Worm (Caenorhabditis elegans) whole organism, mixed stage, embryonic: ENCODE results near the gene tkt-1.

Source experiments
- M03D4.4 ChIP-seq: sonication (generic microtip); optimal IDR thresholded peaks from 2 replicates; lab custom pipeline; 2017; ENCODE audit warnings: mild to moderate bottlenecking, missing genetic modification characterization, missing compliant biosample characterization
- bed-3 ChIP-seq: fragments of 200-800 bp; sonication (Bioruptor generic); optimal IDR thresholded peaks from 3 replicates; lab custom pipeline; 2018; ENCODE audit warnings: mild to moderate bottlenecking, missing genetic modification characterization, moderate library complexity, missing compliant biosample characterization
- blmp-1 ChIP-seq: fragments of 150-350 bp; optimal IDR thresholded peaks from 2 replicates; lab custom pipeline; 2014; ENCODE audit warnings: missing biosample characterization, missing genetic modification characterization
- ceh-39 ChIP-seq: fragments of 150-350 bp; optimal IDR thresholded peaks from 2 replicates; lab custom pipeline; 2014; ENCODE audit warnings: missing biosample characterization, missing genetic modification characterization
- ceh-43 ChIP-seq: fragments of 200-800 bp; sonication (Bioruptor generic); optimal IDR thresholded peaks from 2 replicates; lab custom pipeline; 2018; ENCODE audit warnings: mild to moderate bottlenecking, missing genetic modification characterization, moderate library complexity, missing compliant biosample characterization
- ceh-83 ChIP-seq: fragments of 200-800 bp; sonication (Bioruptor generic); optimal IDR thresholded peaks from 2 replicates; lab custom pipeline; 2018; ENCODE audit warnings: mild to moderate bottlenecking, missing genetic modification characterization, missing compliant biosample characterization
- ces-1 ChIP-seq: fragments of 150-350 bp; optimal IDR thresholded peaks from 2 replicates; lab custom pipeline; 2014; ENCODE audit warnings: missing biosample characterization, missing genetic modification reagents, missing genetic modification characterization
- cnd-1 ChIP-seq: fragments of 200-800 bp; sonication (Bioruptor generic); optimal IDR thresholded peaks from 2 replicates; lab custom pipeline; 2018; ENCODE audit warnings: mild to moderate bottlenecking, missing genetic modification characterization, missing compliant biosample characterization
- drap-1 ChIP-seq: fragments of 200-800 bp; sonication (Bioruptor generic); optimal IDR thresholded peaks from 3 replicates; lab custom pipeline; 2018; ENCODE audit warnings: mild to moderate bottlenecking, missing genetic modification characterization, missing compliant biosample characterization
- elt-1 ChIP-seq: sonication (generic microtip); optimal IDR thresholded peaks from 2 replicates; lab custom pipeline; 2017; ENCODE audit warnings: missing genetic modification characterization, mild to moderate bottlenecking, missing compliant biosample characterization, antibody characterized with exemption, moderate library complexity, borderline replicate concordance; ENCODE audit not compliant: insufficient read depth
- elt-3 ChIP-seq: fragments of 150-350 bp; optimal IDR thresholded peaks from 2 replicates; lab custom pipeline; 2014; ENCODE audit warnings: missing biosample characterization, missing genetic modification characterization
- flh-1 ChIP-seq: fragments of 200-800 bp; sonication (Bioruptor generic); optimal IDR thresholded peaks from 2 replicates; lab custom pipeline; 2018; ENCODE audit warnings: mild to moderate bottlenecking, missing genetic modification characterization, moderate library complexity, missing compliant biosample characterization
- ham-2 ChIP-seq: fragments of 200-800 bp; sonication (Bioruptor generic); optimal IDR thresholded peaks from 2 replicates; lab custom pipeline; 2018; ENCODE audit warnings: mild to moderate bottlenecking, missing genetic modification characterization, missing compliant biosample characterization
- hlh-1 ChIP-seq: fragments of 150-350 bp; optimal IDR thresholded peaks from 2 replicates; lab custom pipeline; 2014; ENCODE audit warnings: missing biosample characterization, missing genetic modification reagents, missing genetic modification characterization
- lin-13 ChIP-seq: fragments of 150-350 bp; optimal IDR thresholded peaks from 2 replicates; lab custom pipeline; 2014; ENCODE audit warnings: missing biosample characterization, missing genetic modification characterization
- lin-32 ChIP-seq: fragments of 200-800 bp; sonication (Bioruptor generic); optimal IDR thresholded peaks from 2 replicates; lab custom pipeline; 2018; ENCODE audit warnings: mild to moderate bottlenecking, missing genetic modification characterization, missing compliant biosample characterization
- lsy-2 ChIP-seq: fragments of 150-350 bp; optimal IDR thresholded peaks from 2 replicates; lab custom pipeline; 2014; ENCODE audit warnings: missing biosample characterization, missing genetic modification characterization
- mab-5 ChIP-seq: fragments of 150-350 bp; optimal IDR thresholded peaks from 2 replicates; lab custom pipeline; 2014; ENCODE audit warnings: missing biosample characterization, missing genetic modification characterization
- mep-1 ChIP-seq: fragments of 150-350 bp; optimal IDR thresholded peaks from 2 replicates; lab custom pipeline; 2017; ENCODE audit warnings: missing biosample characterization, missing genetic modification reagents, missing genetic modification characterization, inconsistent platforms
- mls-2 ChIP-seq: sonication (generic microtip); optimal IDR thresholded peaks from 2 replicates; lab custom pipeline; 2016; ENCODE audit warnings: mild to moderate bottlenecking, missing genetic modification characterization, moderate library complexity, missing compliant biosample characterization
- nhr-12 ChIP-seq: fragments of 150-350 bp; optimal IDR thresholded peaks from 2 replicates; lab custom pipeline; 2014; ENCODE audit warnings: missing biosample characterization, missing genetic modification characterization
- nhr-2 ChIP-seq: fragments of 150-350 bp; optimal IDR thresholded peaks from 2 replicates; lab custom pipeline; 2014; ENCODE audit warnings: missing biosample characterization, missing genetic modification characterization
- nhr-237 ChIP-seq: fragments of 150-350 bp; optimal IDR thresholded peaks from 2 replicates; lab custom pipeline; 2014; ENCODE audit warnings: missing biosample characterization, missing genetic modification characterization
- nhr-28 ChIP-seq: fragments of 150-350 bp; optimal IDR thresholded peaks from 2 replicates; lab custom pipeline; 2014; ENCODE audit warnings: missing biosample characterization, missing genetic modification characterization
- nhr-76 ChIP-seq: sonication (generic microtip); optimal IDR thresholded peaks from 2 replicates; lab custom pipeline; 2017; ENCODE audit warnings: missing biosample characterization, missing genetic modification characterization
- pha-4 ChIP-seq: fragments of 150-350 bp; optimal IDR thresholded peaks from 2 replicates; lab custom pipeline; 2018; ENCODE audit warnings: missing biosample characterization, missing genetic modification reagents, missing genetic modification characterization
- sem-2 ChIP-seq: fragments of 200-800 bp; sonication (Bioruptor generic); optimal IDR thresholded peaks from 2 replicates; lab custom pipeline; 2018; ENCODE audit warnings: mild to moderate bottlenecking, missing genetic modification characterization, missing compliant biosample characterization
- snpc-4 ChIP-seq: fragments of 150-350 bp; optimal IDR thresholded peaks from 2 replicates; lab custom pipeline; 2014; ENCODE audit warnings: missing biosample characterization, missing genetic modification characterization
- sptf-1 ChIP-seq: sonication (generic microtip); optimal IDR thresholded peaks from 2 replicates; lab custom pipeline; 2017; ENCODE audit warnings: mild to moderate bottlenecking, missing genetic modification characterization, moderate library complexity, missing compliant biosample characterization
- tbx-8 ChIP-seq: fragments of 200-800 bp; sonication (Bioruptor generic); optimal IDR thresholded peaks from 2 replicates; lab custom pipeline; 2018; ENCODE audit warnings: mild to moderate bottlenecking, missing genetic modification characterization, moderate library complexity, missing compliant biosample characterization
- unc-120 ChIP-seq: sonication (generic microtip); optimal IDR thresholded peaks from 2 replicates; lab custom pipeline; 2017; ENCODE audit warnings: missing genetic modification characterization, missing compliant biosample characterization; ENCODE audit not compliant: poor library complexity, severe bottlenecking
- unc-39 ChIP-seq: fragments of 150-350 bp; optimal IDR thresholded peaks from 2 replicates; lab custom pipeline; 2014; ENCODE audit warnings: missing biosample characterization, missing genetic modification characterization
- unc-62 ChIP-seq: fragments of 150-350 bp; optimal IDR thresholded peaks from 2 replicates; lab custom pipeline; 2014; ENCODE audit warnings: missing biosample characterization, missing genetic modification reagents, missing genetic modification characterization
- zip-8 ChIP-seq: fragments of 150-350 bp; optimal IDR thresholded peaks from 2 replicates; lab custom pipeline; 2014; ENCODE audit warnings: missing biosample characterization, missing genetic modification characterization
- ztf-11 ChIP-seq: fragments of 150-350 bp; optimal IDR thresholded peaks from 2 replicates; lab custom pipeline; 2014; ENCODE audit warnings: missing biosample characterization, missing genetic modification characterization

Gene tkt-1

ce11 chrIV:10251261-10251660 lies 7.8 kb downstream of the tkt-1 start:
- TF ChIP-seq ham-2 (GFP tag; lab: Kevin White, UChicago) (no peak), nhr-2 (no peak), unc-120 (tag; lab: Kevin White, UChicago) (no peak), nhr-28 (tag; lab: Kevin White, UChicago) (no peak), nhr-12 (tag; lab: Kevin White, UChicago) (no peak), elt-3 (tag; lab: Kevin White, UChicago) (no peak), mab-5 (tag; lab: Kevin White, UChicago) (no peak), hlh-1 (tag; lab: Kevin White, UChicago) (no peak), tbx-8 (no peak), sem-2 (no peak), ztf-11 (no peak), zip-8 (tag; lab: Kevin White, UChicago) (no peak), flh-1 (GFP tag; lab: Kevin White, UChicago) (no peak), lsy-2 (tag; lab: Kevin White, UChicago) (no peak), ces-1 (GFP tag; lab: Kevin White, UChicago) (no peak), pha-4 (tag; lab: Kevin White, UChicago) (no peak), nhr-76 (no peak), blmp-1 (tag; lab: Kevin White, UChicago) (no peak)

- peak; percentile 74 for TF ChIP-seq nhr-2
- no peak for TF ChIP-seq ceh-83 (GFP tag; lab: Kevin White, UChicago)
- TF ChIP-seq elt-1 (tag; lab: Kevin White, UChicago): peak; percentile 57
- TF ChIP-seq, all 35 proteins: peak for 2
Observed at ce11 chrIV:10251764-10252163, 8.4 kb downstream of the tkt-1 start.

- TF ChIP-seq sem-2: no peak
- peak; percentile 84 for TF ChIP-seq unc-120 (tag; lab: Kevin White, UChicago)
- TF ChIP-seq lin-13 (tag; lab: Kevin White, UChicago): no peak
- no peak for TF ChIP-seq pha-4 (tag; lab: Kevin White, UChicago)
- no peak for TF ChIP-seq zip-8 (tag; lab: Kevin White, UChicago)
- TF ChIP-seq nhr-28 (tag; lab: Kevin White, UChicago): no peak
- TF ChIP-seq drap-1 (GFP tag; lab: Kevin White, UChicago): no peak
- no peak for TF ChIP-seq elt-1 (tag; lab: Kevin White, UChicago)
- TF ChIP-seq flh-1 (GFP tag; lab: Kevin White, UChicago): no peak
- no peak for TF ChIP-seq M03D4.4
- no peak for TF ChIP-seq ztf-11
- TF ChIP-seq blmp-1 (tag; lab: Kevin White, UChicago): peak; percentile 45
- no peak for TF ChIP-seq lin-32 (GFP tag; lab: Kevin White, UChicago)
- TF ChIP-seq hlh-1 (tag; lab: Kevin White, UChicago): no peak
- no peak for TF ChIP-seq bed-3 (GFP tag; lab: Kevin White, UChicago)
- TF ChIP-seq cnd-1 (tag; lab: Kevin White, UChicago): no peak
- no peak for TF ChIP-seq ham-2 (GFP tag; lab: Kevin White, UChicago)
- TF ChIP-seq nhr-237 (tag; lab: Kevin White, UChicago): no peak
- TF ChIP-seq nhr-2: no peak
- TF ChIP-seq snpc-4 (tag; lab: Kevin White, UChicago): no peak
- no peak for TF ChIP-seq mab-5 (tag; lab: Kevin White, UChicago)
- peak; percentile 81 for TF ChIP-seq unc-62 (GFP tag; lab: Kevin White, UChicago)
- peak; percentile 16 for TF ChIP-seq lsy-2 (tag; lab: Kevin White, UChicago)
- TF ChIP-seq ceh-83 (GFP tag; lab: Kevin White, UChicago): peak; percentile 12
- no peak for TF ChIP-seq unc-39 (tag; lab: Kevin White, UChicago)
- TF ChIP-seq elt-3 (tag; lab: Kevin White, UChicago): no peak
- no peak for TF ChIP-seq mep-1 (tag; lab: Kevin White, UChicago)
- peak; percentile 14 for TF ChIP-seq mls-2
- TF ChIP-seq nhr-76: no peak
- TF ChIP-seq tbx-8: no peak
- TF ChIP-seq sptf-1: peak; percentile 38
- TF ChIP-seq ces-1 (GFP tag; lab: Kevin White, UChicago): peak; percentile 51
- TF ChIP-seq nhr-12 (tag; lab: Kevin White, UChicago): no peak
- no peak for TF ChIP-seq ceh-39 (tag; lab: Kevin White, UChicago)
- TF ChIP-seq ceh-43 (GFP tag; lab: Kevin White, UChicago): no peak
Observed at ce11 chrIV:10252350-10252792, 9.0 kb downstream of the tkt-1 start.
